Fruit fly (Drosophila melanogaster): ENCODE data around the gene Syx13.

The Syx13 gene

dm6 chr3L:13022160-13022853 lies 21.9 kb upstream of the Syx13 start, which contains the start of gene Adk2:
TSS of gene Adk2 (minus strand) at chr3L:13022688.
- TF ChIP-seq CG8478 (optimal IDR thresholded peaks at IDR 0.05) (no peak), psq (optimal IDR thresholded peaks at IDR 0.05) (no peak), Dll (optimal IDR thresholded peaks at IDR 0.05) (no peak), usp (GFP tag; optimal IDR thresholded peaks at IDR 0.05) (no peak), EcR (GFP tag; optimal IDR thresholded peaks at IDR 0.05) (no peak), pan (optimal IDR thresholded peaks at IDR 0.05) (no peak)

- TF ChIP-seq usp (GFP tag; optimal IDR thresholded peaks at IDR 0.05) (no peak), pan (optimal IDR thresholded peaks at IDR 0.05) (no peak), CG8478 (optimal IDR thresholded peaks at IDR 0.05) (no peak), EcR (GFP tag; optimal IDR thresholded peaks at IDR 0.05) (no peak), psq (optimal IDR thresholded peaks at IDR 0.05) (no peak), Dll (optimal IDR thresholded peaks at IDR 0.05) (no peak)
Observed at dm6 chr3L:13022854-13023560, 21.2 kb upstream of the Syx13 start, which contains the start of gene RpS12. TSS of gene RpS12 (plus strand) at chr3L:13023352.

dm6 chr3L:13026337-13026736 lies 17.9 kb upstream of the Syx13 start, which contains the start of gene Zmynd10:
TSS of gene Zmynd10 (minus strand) at chr3L:13026437.
- TF ChIP-seq CG8478 (optimal IDR thresholded peaks at IDR 0.05) (no peak), pan (optimal IDR thresholded peaks at IDR 0.05) (no peak), psq (optimal IDR thresholded peaks at IDR 0.05) (no peak), EcR (GFP tag; optimal IDR thresholded peaks at IDR 0.05) (no peak), usp (GFP tag; optimal IDR thresholded peaks at IDR 0.05) (no peak), Dll (optimal IDR thresholded peaks at IDR 0.05) (no peak)

- TF ChIP-seq usp (GFP tag; optimal IDR thresholded peaks at IDR 0.05) (no peak), EcR (GFP tag; optimal IDR thresholded peaks at IDR 0.05) (no peak), CG8478 (optimal IDR thresholded peaks at IDR 0.05) (no peak), psq (optimal IDR thresholded peaks at IDR 0.05) (no peak), pan (optimal IDR thresholded peaks at IDR 0.05) (no peak), Dll (optimal IDR thresholded peaks at IDR 0.05) (no peak)
Observed at dm6 chr3L:13026872-13027271, 17.4 kb upstream of the Syx13 start.

- TF ChIP-seq psq (optimal IDR thresholded peaks at IDR 0.05) = no peak
- no peak for TF ChIP-seq usp (GFP tag; optimal IDR thresholded peaks at IDR 0.05)
- TF ChIP-seq EcR (GFP tag; optimal IDR thresholded peaks at IDR 0.05) = no peak
- no peak for TF ChIP-seq CG8478 (optimal IDR thresholded peaks at IDR 0.05)
Observed at dm6 chr3L:13027333-13027732, 16.9 kb upstream of the Syx13 start.

- no peak for TF ChIP-seq CG8478 (optimal IDR thresholded peaks at IDR 0.05)
Observed at dm6 chr3L:13028740-13029139, 15.5 kb upstream of the Syx13 start, which contains the start of gene CG17672. TSS of gene CG17672 (plus strand) at chr3L:13028962.

- TF ChIP-seq usp (GFP tag; optimal IDR thresholded peaks at IDR 0.05) (no peak), pan (optimal IDR thresholded peaks at IDR 0.05) (no peak), psq (optimal IDR thresholded peaks at IDR 0.05) (no peak), Dll (optimal IDR thresholded peaks at IDR 0.05) (no peak), EcR (GFP tag; optimal IDR thresholded peaks at IDR 0.05) (no peak), CG8478 (optimal IDR thresholded peaks at IDR 0.05) (no peak)
Observed at dm6 chr3L:13030055-13030634, 14.1 kb upstream of the Syx13 start.

- TF ChIP-seq Dll (optimal IDR thresholded peaks at IDR 0.05) (no peak), CG8478 (optimal IDR thresholded peaks at IDR 0.05) (no peak), psq (optimal IDR thresholded peaks at IDR 0.05) (no peak), pan (optimal IDR thresholded peaks at IDR 0.05) (no peak), usp (GFP tag; optimal IDR thresholded peaks at IDR 0.05) (no peak), EcR (GFP tag; optimal IDR thresholded peaks at IDR 0.05) (no peak)
Observed at dm6 chr3L:13031326-13031725, 12.9 kb upstream of the Syx13 start.

- no peak for TF ChIP-seq usp (GFP tag; optimal IDR thresholded peaks at IDR 0.05)
- no peak for TF ChIP-seq Dll (optimal IDR thresholded peaks at IDR 0.05)
- TF ChIP-seq CG8478 (optimal IDR thresholded peaks at IDR 0.05) = no peak
- TF ChIP-seq pan (optimal IDR thresholded peaks at IDR 0.05) = no peak
- no peak for TF ChIP-seq EcR (GFP tag; optimal IDR thresholded peaks at IDR 0.05)
- no peak for TF ChIP-seq psq (optimal IDR thresholded peaks at IDR 0.05)
Observed at dm6 chr3L:13032085-13032914, 11.9 kb upstream of the Syx13 start.

dm6 chr3L:13032915-13033282 lies 11.3 kb upstream of the Syx13 start:
- no peak for TF ChIP-seq psq (optimal IDR thresholded peaks at IDR 0.05)
- TF ChIP-seq EcR (GFP tag; optimal IDR thresholded peaks at IDR 0.05) = no peak
- no peak for TF ChIP-seq Dll (optimal IDR thresholded peaks at IDR 0.05)
- TF ChIP-seq usp (GFP tag; optimal IDR thresholded peaks at IDR 0.05) = no peak
- TF ChIP-seq CG8478 (optimal IDR thresholded peaks at IDR 0.05) = no peak
- no peak for TF ChIP-seq pan (optimal IDR thresholded peaks at IDR 0.05)

- no peak for TF ChIP-seq pan (optimal IDR thresholded peaks at IDR 0.05)
- TF ChIP-seq psq (optimal IDR thresholded peaks at IDR 0.05) = no peak
- no peak for TF ChIP-seq EcR (GFP tag; optimal IDR thresholded peaks at IDR 0.05)
- TF ChIP-seq CG8478 (optimal IDR thresholded peaks at IDR 0.05) = no peak
- TF ChIP-seq usp (GFP tag; optimal IDR thresholded peaks at IDR 0.05) = no peak
- TF ChIP-seq Dll (optimal IDR thresholded peaks at IDR 0.05) = no peak
Observed at dm6 chr3L:13033361-13033760, 10.9 kb upstream of the Syx13 start.
